Worm (Caenorhabditis elegans): ENCODE results near the gene srlf-3.

DNA sequence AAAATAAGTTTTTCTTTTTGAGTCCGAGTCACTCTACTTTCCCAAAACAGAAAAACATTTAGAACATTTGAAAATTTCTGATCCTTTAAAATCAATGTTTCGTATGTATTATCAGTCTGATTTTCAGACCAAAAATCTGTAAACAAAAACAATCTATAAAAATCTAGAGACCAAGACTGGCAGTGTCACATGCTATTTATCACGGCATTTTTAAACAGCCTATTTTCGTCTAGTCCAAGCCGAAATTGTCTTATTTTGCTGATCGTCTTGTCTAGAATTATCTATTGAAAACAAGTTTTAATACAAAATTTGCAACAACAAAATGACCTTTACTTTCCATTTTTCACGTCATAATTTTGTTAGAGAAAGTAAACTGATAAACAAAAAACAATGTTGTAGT, 39.3 kb downstream of the srlf-3 start:
- no peak for TF ChIP-seq flt-1 (GFP tag; IDR thresholded peaks at IDR 0.05)
- TF ChIP-seq ama-1 (optimal IDR thresholded peaks at IDR 0.05), result no peak
- no peak for TF ChIP-seq tbx-37 (GFP tag; conservative IDR thresholded peaks at IDR 0.05)
- TF ChIP-seq ceh-13 (GFP tag; optimal IDR thresholded peaks at IDR 0.05), result no peak
- no peak for TF ChIP-seq aly-1 (tag; optimal IDR thresholded peaks at IDR 0.05)
- no peak for TF ChIP-seq ets-7 (tag; optimal IDR thresholded peaks at IDR 0.05)
- TF ChIP-seq hmg-4 (GFP tag; optimal IDR thresholded peaks at IDR 0.05), result no peak

All from whole organism, early embryonic.